In the genomic region with DNA sequence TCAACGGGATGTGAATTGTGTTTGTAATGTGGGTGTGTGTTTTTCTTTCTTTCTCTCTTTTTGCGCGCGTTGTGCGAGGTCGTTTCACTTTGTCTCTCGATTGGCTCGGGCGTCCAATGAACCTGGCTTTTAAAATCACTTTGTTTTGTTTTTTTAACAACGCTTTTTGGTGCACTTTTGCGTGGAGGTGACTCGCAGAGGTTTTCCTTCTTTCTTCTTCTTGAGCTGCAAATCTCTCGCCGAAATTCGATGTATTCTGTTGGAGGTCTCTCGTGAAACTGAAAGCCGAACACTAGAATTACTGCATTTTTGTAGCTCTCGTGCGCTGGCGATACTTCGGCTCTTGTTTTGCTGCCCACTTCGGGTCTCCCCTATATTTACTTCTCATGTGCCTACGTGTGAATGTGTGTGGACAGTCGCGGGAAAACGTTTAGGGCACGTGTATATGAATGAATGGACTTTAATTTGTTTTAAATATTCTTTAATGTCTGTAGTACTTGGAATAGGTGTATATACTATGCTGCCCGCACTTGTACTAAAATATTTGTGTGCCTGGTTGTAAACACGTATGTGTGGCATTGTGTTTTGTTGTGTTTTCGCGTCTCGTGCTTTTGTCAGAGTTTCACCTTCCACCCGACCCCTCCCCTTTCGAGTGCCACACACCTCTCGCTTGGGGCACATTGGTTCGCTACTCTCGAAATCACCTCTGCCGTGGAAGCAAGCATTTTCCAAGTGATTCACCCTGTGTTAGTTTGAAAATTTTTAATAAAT, we compare ENCODE assay signal across 5 fruit fly cellular contexts.
TF ChIP-seq lines count a peak whose summit lies in the region.

Gene fok (minus strand): TSS at position 286 of the 771 bp plus-strand sequence.

- TF ChIP-seq CTCF in whole organism, embryonic (GFP tag; optimal IDR thresholded peaks at IDR 0.05; lab: Kevin White, UChicago) = peak; percentile 64

TF ChIP-seq in whole organism, adult, 20 proteins besides CTCF, POLR2A, EP300 and RAD21 (continues in another document):
- TF ChIP-seq Crg-1 (GFP tag; optimal IDR thresholded peaks at IDR 0.05; lab: Kevin White, UChicago) = peak; percentile 92
- TF ChIP-seq cic (GFP tag; optimal IDR thresholded peaks at IDR 0.05; lab: Kevin White, UChicago) = peak; percentile 98
- TF ChIP-seq toe (GFP tag; optimal IDR thresholded peaks at IDR 0.05; lab: Kevin White, UChicago) = peak; percentile 98
- TF ChIP-seq CG33017 (tag; optimal IDR thresholded peaks at IDR 0.05; lab: Kevin White, UChicago) = peak; percentile 98
- TF ChIP-seq kay (GFP tag; lab: Kevin White, UChicago; ENCODE audit: borderline replicate concordance) = peak; percentile 99
- TF ChIP-seq ovo (GFP tag; optimal IDR thresholded peaks at IDR 0.05; lab: Kevin White, UChicago) = peak; percentile 95
- peak; percentile 91 for TF ChIP-seq tj (GFP tag; optimal IDR thresholded peaks at IDR 0.05; lab: Kevin White, UChicago)
- peak; percentile 91 for TF ChIP-seq CG14711 (tag; optimal IDR thresholded peaks at IDR 0.05; lab: Kevin White, UChicago)
- TF ChIP-seq pad (GFP tag; optimal IDR thresholded peaks at IDR 0.05; lab: Kevin White, UChicago) = peak; percentile 93
- peak; percentile 98 for TF ChIP-seq CG12768 (GFP tag; optimal IDR thresholded peaks at IDR 0.05; lab: Kevin White, UChicago)
- TF ChIP-seq CG11617 (GFP tag; optimal IDR thresholded peaks at IDR 0.05; lab: Kevin White, UChicago) = peak; percentile 98
- TF ChIP-seq CG5204 (GFP tag; optimal IDR thresholded peaks at IDR 0.05; lab: Kevin White, UChicago) = peak; percentile 98
- peak; percentile 92 for TF ChIP-seq CG1620 (GFP tag; optimal IDR thresholded peaks at IDR 0.05; lab: Kevin White, UChicago)
- TF ChIP-seq Hr96 (GFP tag; optimal IDR thresholded peaks at IDR 0.05; lab: Kevin White, UChicago) = peak; percentile 98
- peak; percentile 98 for TF ChIP-seq CG7045 (GFP tag; optimal IDR thresholded peaks at IDR 0.05; lab: Kevin White, UChicago)
- TF ChIP-seq Mnt (GFP tag; optimal IDR thresholded peaks at IDR 0.05; lab: Kevin White, UChicago) = peak; percentile 96

TF ChIP-seq in whole organism, embryonic, 481 proteins besides CTCF, POLR2A, EP300 and RAD21 (continues in another document):
- TF ChIP-seq onecut (GFP tag; IDR thresholded peaks at IDR 0.05; lab: Robert Waterston, UW) (peak; percentile 93), CG2129 (GFP tag; IDR thresholded peaks at IDR 0.05; lab: Robert Waterston, UW; ENCODE audit: partially characterized antibody) (no peak), Awh (GFP tag; IDR thresholded peaks at IDR 0.05; lab: Robert Waterston, UW) (peak; percentile 94), CG17359 (tag; optimal IDR thresholded peaks at IDR 0.05; lab: Kevin White, UChicago) (peak; percentile 96), CG15479 (GFP tag; optimal IDR thresholded peaks at IDR 0.05; lab: Kevin White, UChicago) (peak; percentile 61), repo (GFP tag; optimal IDR thresholded peaks at IDR 0.05; lab: Kevin White, UChicago) (peak; percentile 87), tin (GFP tag; optimal IDR thresholded peaks at IDR 0.05; lab: Kevin White, UChicago) (peak; percentile 93), klu (GFP tag; IDR thresholded peaks at IDR 0.05; lab: Robert Waterston, UW) (peak; percentile 90), CG11504 (tag; optimal IDR thresholded peaks at IDR 0.05; lab: Kevin White, UChicago) (peak; percentile 97), CG13775 (GFP tag; optimal IDR thresholded peaks at IDR 0.05; lab: Kevin White, UChicago) (peak; percentile 95), CG18619 (GFP tag; optimal IDR thresholded peaks at IDR 0.05; lab: Kevin White, UChicago) (peak; percentile 95), B-H1 (GFP tag; IDR thresholded peaks at IDR 0.05; lab: Robert Waterston, UW) (peak; percentile 92), CG30431 (GFP tag; optimal IDR thresholded peaks at IDR 0.05; lab: Kevin White, UChicago) (peak; percentile 91), Sin3A (optimal IDR thresholded peaks at IDR 0.05; lab: Kevin White, UChicago) (no peak), Hr3 (GFP tag; optimal IDR thresholded peaks at IDR 0.05; lab: Kevin White, UChicago) (peak; percentile 95)

TF ChIP-seq in whole organism, prepupa, 60 proteins besides CTCF, POLR2A, EP300 and RAD21 (continues in another document):
- TF ChIP-seq fd59A (GFP tag; optimal IDR thresholded peaks at IDR 0.05; lab: Kevin White, UChicago) = peak; percentile 96
- TF ChIP-seq CG7368 (GFP tag; optimal IDR thresholded peaks at IDR 0.05; lab: Kevin White, UChicago) = peak; percentile 95
- TF ChIP-seq lz (GFP tag; optimal IDR thresholded peaks at IDR 0.05; lab: Kevin White, UChicago) = peak; percentile 98
- peak; percentile 98 for TF ChIP-seq Hr4 (GFP tag; optimal IDR thresholded peaks at IDR 0.05; lab: Kevin White, UChicago)
- peak; percentile 99 for TF ChIP-seq CG8119 (GFP tag; IDR thresholded peaks at IDR 0.05; lab: Robert Waterston, UW)
- peak; percentile 97 for TF ChIP-seq CG10631 (GFP tag; optimal IDR thresholded peaks at IDR 0.05; lab: Kevin White, UChicago)
- TF ChIP-seq CG6276 (GFP tag; optimal IDR thresholded peaks at IDR 0.05; lab: Kevin White, UChicago) = peak; percentile 97
- TF ChIP-seq CG15336 (GFP tag; IDR thresholded peaks at IDR 0.05; lab: Robert Waterston, UW) = peak; percentile 99
- TF ChIP-seq CG11762 (GFP tag; optimal IDR thresholded peaks at IDR 0.05; lab: Kevin White, UChicago; ENCODE audit: insufficient read depth) = peak; percentile 97
- TF ChIP-seq ss (GFP tag; optimal IDR thresholded peaks at IDR 0.05; lab: Kevin White, UChicago) = peak; percentile 98
- peak; percentile 98 for TF ChIP-seq CG3919 (GFP tag; optimal IDR thresholded peaks at IDR 0.05; lab: Kevin White, UChicago)
- TF ChIP-seq CG4318 (GFP tag; optimal IDR thresholded peaks at IDR 0.05; lab: Kevin White, UChicago) = peak; percentile 93
- peak; percentile 99 for TF ChIP-seq Eip75B (GFP tag; optimal IDR thresholded peaks at IDR 0.05; lab: Kevin White, UChicago)
- peak; percentile 96 for TF ChIP-seq CG6163 (GFP tag; IDR thresholded peaks at IDR 0.05; lab: Robert Waterston, UW)
- peak; percentile 98 for TF ChIP-seq CG31627 (GFP tag; optimal IDR thresholded peaks at IDR 0.05; lab: Kevin White, UChicago)
- TF ChIP-seq spab (GFP tag; optimal IDR thresholded peaks at IDR 0.05; lab: Kevin White, UChicago) = peak; percentile 97
- TF ChIP-seq Ets96B (tag; optimal IDR thresholded peaks at IDR 0.05; lab: Kevin White, UChicago) = peak; percentile 98

TF ChIP-seq in whole organism, pupa, 21 proteins besides CTCF, POLR2A, EP300 and RAD21 (continues in another document):
- peak; percentile 97 for TF ChIP-seq CG15710 (tag; optimal IDR thresholded peaks at IDR 0.05; lab: Kevin White, UChicago)
- TF ChIP-seq CG4496 (GFP tag; IDR thresholded peaks at IDR 0.05; lab: Robert Waterston, UW) = peak; percentile 91
- TF ChIP-seq CG10348 (GFP tag; IDR thresholded peaks at IDR 0.05; lab: Robert Waterston, UW) = peak; percentile 88
- peak; percentile 99 for TF ChIP-seq Pif1A (GFP tag; optimal IDR thresholded peaks at IDR 0.05; lab: Kevin White, UChicago)
- TF ChIP-seq CG8301 (tag; optimal IDR thresholded peaks at IDR 0.05; lab: Kevin White, UChicago) = peak; percentile 97
- peak; percentile 98 for TF ChIP-seq CG8159 (tag; optimal IDR thresholded peaks at IDR 0.05; lab: Kevin White, UChicago)
- TF ChIP-seq Pif1B (GFP tag; optimal IDR thresholded peaks at IDR 0.05; lab: Kevin White, UChicago) = peak; percentile 98
- peak; percentile 96 for TF ChIP-seq CG17806 (tag; optimal IDR thresholded peaks at IDR 0.05; lab: Kevin White, UChicago)
- peak; percentile 85 for TF ChIP-seq rn (GFP tag; IDR thresholded peaks at IDR 0.05; lab: Robert Waterston, UW)
- peak; percentile 96 for TF ChIP-seq fd96Ca (GFP tag; IDR thresholded peaks at IDR 0.05; lab: Robert Waterston, UW)
- peak; percentile 97 for TF ChIP-seq CG14655 (GFP tag; optimal IDR thresholded peaks at IDR 0.05; lab: Kevin White, UChicago)
- TF ChIP-seq Snoo (tag; optimal IDR thresholded peaks at IDR 0.05; lab: Kevin White, UChicago) = peak; percentile 97
- TF ChIP-seq CG9948 (tag; optimal IDR thresholded peaks at IDR 0.05; lab: Kevin White, UChicago) = peak; percentile 96
- TF ChIP-seq D1 (tag; optimal IDR thresholded peaks at IDR 0.05; lab: Kevin White, UChicago) = peak; percentile 97
- TF ChIP-seq gl (tag; optimal IDR thresholded peaks at IDR 0.05; lab: Kevin White, UChicago) = peak; percentile 92
- TF ChIP-seq CG34367 (tag; optimal IDR thresholded peaks at IDR 0.05; lab: Kevin White, UChicago) = peak; percentile 94
- TF ChIP-seq Ets98B (GFP tag; IDR thresholded peaks at IDR 0.05; lab: Robert Waterston, UW) = peak; percentile 95
- peak; percentile 95 for TF ChIP-seq EcR (GFP tag; optimal IDR thresholded peaks at IDR 0.05; lab: Kevin White, UChicago)
- peak; percentile 95 for TF ChIP-seq CG12605 (GFP tag; IDR thresholded peaks at IDR 0.05; lab: Robert Waterston, UW)

TF ChIP-seq in whole organism, wandering third instar larva, 38 proteins besides CTCF, POLR2A, EP300 and RAD21 (continues in another document):
- TF ChIP-seq Dfd (GFP tag; optimal IDR thresholded peaks at IDR 0.05; lab: Kevin White, UChicago) (peak; percentile 67), foxo (GFP tag; optimal IDR thresholded peaks at IDR 0.05; lab: Kevin White, UChicago) (peak; percentile 94 to 99), fru (GFP tag; optimal IDR thresholded peaks at IDR 0.05; lab: Kevin White, UChicago) (peak; percentile 99), Mio (GFP tag; optimal IDR thresholded peaks at IDR 0.05; lab: Kevin White, UChicago) (peak; percentile 87), Vsx2 (GFP tag; optimal IDR thresholded peaks at IDR 0.05; lab: Kevin White, UChicago; ENCODE audit: partially characterized antibody) (no peak), h (GFP tag; optimal IDR thresholded peaks at IDR 0.05; lab: Kevin White, UChicago) (peak; percentile 99), lola (GFP tag; optimal IDR thresholded peaks at IDR 0.05; lab: Kevin White, UChicago) (no peak), usp (GFP tag; optimal IDR thresholded peaks at IDR 0.05; lab: Kevin White, UChicago) (no peak), ey (GFP tag; optimal IDR thresholded peaks at IDR 0.05; lab: Kevin White, UChicago) (peak; percentile 99), N (GFP tag; optimal IDR thresholded peaks at IDR 0.05; lab: Kevin White, UChicago) (no peak), sv (GFP tag; optimal IDR thresholded peaks at IDR 0.05; lab: Kevin White, UChicago) (peak; percentile 84), Sp1 (GFP tag; optimal IDR thresholded peaks at IDR 0.05; lab: Kevin White, UChicago) (peak; percentile 98), brk (GFP tag; optimal IDR thresholded peaks at IDR 0.05; lab: Kevin White, UChicago) (peak; percentile 89), Hr78 (GFP tag; optimal IDR thresholded peaks at IDR 0.05; lab: Kevin White, UChicago) (no peak), tai (GFP tag; optimal IDR thresholded peaks at IDR 0.05; lab: Kevin White, UChicago) (peak; percentile 90), GATAd (GFP tag; optimal IDR thresholded peaks at IDR 0.05; lab: Kevin White, UChicago) (peak; percentile 56), CG9705 (GFP tag; optimal IDR thresholded peaks at IDR 0.05; lab: Kevin White, UChicago) (peak; percentile 98), Abd-B (GFP tag; optimal IDR thresholded peaks at IDR 0.05; lab: Kevin White, UChicago) (no peak), dmrt93B (GFP tag; optimal IDR thresholded peaks at IDR 0.05; lab: Kevin White, UChicago) (peak; percentile 97), rgr (GFP tag; optimal IDR thresholded peaks at IDR 0.05; lab: Kevin White, UChicago) (peak; percentile 98), Myc (optimal IDR thresholded peaks at IDR 0.05; lab: Kevin White, UChicago) (no peak)
